Worm (Caenorhabditis elegans): ENCODE measurements around the gene msp-64.

The msp-64 gene

ce11 chrII:5835146-5835545 is 25.0 kb upstream of the msp-64 start:
- no peak for TF ChIP-seq jun-1 (tag; optimal IDR thresholded peaks at IDR 0.05)

- TF ChIP-seq ztf-11 (tag; optimal IDR thresholded peaks at IDR 0.05) (no peak), pqm-1 (tag; optimal IDR thresholded peaks at IDR 0.05) (no peak), elt-3 (tag; optimal IDR thresholded peaks at IDR 0.05) (no peak), nhr-23 (tag; optimal IDR thresholded peaks at IDR 0.05) (no peak), nhr-11 (tag; optimal IDR thresholded peaks at IDR 0.05) (no peak), skn-1 (tag; optimal IDR thresholded peaks at IDR 0.05) (no peak), lin-39 (tag; optimal IDR thresholded peaks at IDR 0.05) (no peak), ceh-9 (tag; optimal IDR thresholded peaks at IDR 0.05) (no peak), ama-1 (optimal IDR thresholded peaks at IDR 0.05) (no peak), nhr-67 (tag; optimal IDR thresholded peaks at IDR 0.05) (no peak), nhr-12 (tag; optimal IDR thresholded peaks at IDR 0.05) (no peak), nhr-28 (tag; optimal IDR thresholded peaks at IDR 0.05) (no peak), zag-1 (tag; optimal IDR thresholded peaks at IDR 0.05) (no peak), unc-62 (GFP tag; optimal IDR thresholded peaks at IDR 0.05) (no peak), fos-1 (tag; optimal IDR thresholded peaks at IDR 0.05) (no peak), aly-2 (tag; optimal IDR thresholded peaks at IDR 0.05) (no peak), ceh-82 (tag; optimal IDR thresholded peaks at IDR 0.05) (no peak), hmg-11 (tag; optimal IDR thresholded peaks at IDR 0.05) (no peak), mdl-1 (tag; optimal IDR thresholded peaks at IDR 0.05) (no peak), snpc-4 (tag; optimal IDR thresholded peaks at IDR 0.05) (no peak)
These were observed 23.0 kb upstream of the msp-64 start, which contains the start of gene gtap-1 for ce11 chrII:5833136-5833535. gtap-1 (minus strand) TSS chrII:5833236.

ce11 chrII:5831373-5831772 is 21.2 kb upstream of the msp-64 start:
- TF ChIP-seq unc-62 (GFP tag; optimal IDR thresholded peaks at IDR 0.05) (no peak), egl-5 (tag; optimal IDR thresholded peaks at IDR 0.05) (no peak), ceh-82 (tag; optimal IDR thresholded peaks at IDR 0.05) (no peak), fkh-10 (GFP tag; optimal IDR thresholded peaks at IDR 0.05) (no peak), nhr-28 (tag; optimal IDR thresholded peaks at IDR 0.05) (no peak), nhr-237 (tag; optimal IDR thresholded peaks at IDR 0.05) (no peak), ztf-4 (tag; optimal IDR thresholded peaks at IDR 0.05) (no peak)

- TF ChIP-seq pqm-1 (tag; optimal IDR thresholded peaks at IDR 0.05): peak; percentile 56
- TF ChIP-seq elt-2 (tag; optimal IDR thresholded peaks at IDR 0.05): peak; percentile 74
- no peak for TF ChIP-seq lin-15B (tag; optimal IDR thresholded peaks at IDR 0.05)
These were observed 19.9 kb upstream of the msp-64 start, which contains the start of gene col-74 for ce11 chrII:5829940-5830424. col-74 (plus strand) TSS chrII:5830374.

- no peak for TF ChIP-seq lin-39 (tag; optimal IDR thresholded peaks at IDR 0.05)
These were observed 18.4 kb upstream of the msp-64 start, which contains the start of gene ZK1248.11 for ce11 chrII:5828486-5828885. ZK1248.11 (minus strand) TSS chrII:5828586.

ce11 chrII:5827364-5827763 is 17.2 kb upstream of the msp-64 start, which contains the start of gene tbc-2:
tbc-2 (minus strand) TSS chrII:5827443.
- TF ChIP-seq nhr-77 (tag; optimal IDR thresholded peaks at IDR 0.05) (no peak), zag-1 (tag; optimal IDR thresholded peaks at IDR 0.05) (no peak), nfya-1 (tag; optimal IDR thresholded peaks at IDR 0.05; ENCODE audit: insufficient read depth) (no peak), ama-1 (optimal IDR thresholded peaks at IDR 0.05) (no peak), nhr-11 (tag; optimal IDR thresholded peaks at IDR 0.05) (no peak), nhr-25 (tag; optimal IDR thresholded peaks at IDR 0.05) (peak; percentile 23), nhr-23 (tag; optimal IDR thresholded peaks at IDR 0.05) (peak; percentile 37)

ce11 chrII:5820282-5820762 is 10.2 kb upstream of the msp-64 start, which contains the start of gene ehs-1:
ehs-1 (plus strand) TSS chrII:5820712.
- TF ChIP-seq pqm-1 (tag; optimal IDR thresholded peaks at IDR 0.05) (no peak), ceh-82 (tag; optimal IDR thresholded peaks at IDR 0.05) (no peak), eor-1 (tag; optimal IDR thresholded peaks at IDR 0.05) (no peak), daf-12 (tag; optimal IDR thresholded peaks at IDR 0.05) (no peak), ceh-28 (tag; optimal IDR thresholded peaks at IDR 0.05) (no peak), hmg-11 (tag; optimal IDR thresholded peaks at IDR 0.05) (no peak), ceh-16 (tag; optimal IDR thresholded peaks at IDR 0.05) (no peak), nhr-76 (tag; optimal IDR thresholded peaks at IDR 0.05) (no peak), egl-5 (tag; optimal IDR thresholded peaks at IDR 0.05) (no peak), mml-1 (tag; optimal IDR thresholded peaks at IDR 0.05) (no peak), jun-1 (tag; optimal IDR thresholded peaks at IDR 0.05) (no peak), nhr-237 (tag; optimal IDR thresholded peaks at IDR 0.05) (no peak), nhr-77 (tag; optimal IDR thresholded peaks at IDR 0.05) (no peak), snpc-4 (tag; optimal IDR thresholded peaks at IDR 0.05) (peak; percentile 26), tbx-2 (tag; optimal IDR thresholded peaks at IDR 0.05) (no peak), fkh-2 (tag; optimal IDR thresholded peaks at IDR 0.05) (no peak), R02D3.7 (tag; optimal IDR thresholded peaks at IDR 0.05) (no peak), elt-3 (tag; optimal IDR thresholded peaks at IDR 0.05) (no peak), nfya-1 (tag; optimal IDR thresholded peaks at IDR 0.05; ENCODE audit: insufficient read depth) (peak; percentile 43), nhr-28 (tag; optimal IDR thresholded peaks at IDR 0.05) (no peak), nhr-25 (tag; optimal IDR thresholded peaks at IDR 0.05) (no peak), unc-39 (tag; optimal IDR thresholded peaks at IDR 0.05) (no peak), ceh-9 (tag; optimal IDR thresholded peaks at IDR 0.05) (no peak), nhr-11 (tag; optimal IDR thresholded peaks at IDR 0.05) (no peak)

All from whole organism, L3 larva.